Fruit fly (Drosophila melanogaster) whole organism, embryonic: Measurements from ENCODE around the gene alphaTub84B.

Experiments
- Atf3 ChIP-seq: fragments of 200-800 bp; sonication (Bioruptor generic); optimal IDR thresholded peaks from 3 replicates; lab custom pipeline; 2016; ENCODE audit warnings: missing biosample characterization, missing genetic modification characterization
- Awh ChIP-seq: fragments of 200-800 bp; sonication (Bioruptor generic); IDR thresholded peaks from 2 replicates; pipeline ENCODE4, ENCODE4 v1.3.6; 2022; ENCODE audit warnings: missing biosample characterization, missing genetic modification characterization
- CG10321 ChIP-seq: fragments of 200-800 bp; sonication (Bioruptor generic); IDR thresholded peaks from 2 replicates; pipeline ENCODE4 v1.3.6; 2022; ENCODE audit warnings: missing biosample characterization, missing genetic modification characterization
- CG10431 ChIP-seq: fragments of 200-800 bp; sonication (Bioruptor generic); optimal IDR thresholded peaks from 3 replicates; lab custom pipeline; 2018; ENCODE audit warnings: missing biosample characterization, mild to moderate bottlenecking, missing genetic modification characterization
- CG11695 ChIP-seq: fragments of 200-800 bp; sonication (Bioruptor generic); IDR thresholded peaks from 3 replicates; pipeline ENCODE4 v1.3.6; 2022; ENCODE audit warnings: missing biosample characterization, missing genetic modification characterization
- CG12299 ChIP-seq: fragments of 200-800 bp; sonication (Bioruptor generic); optimal IDR thresholded peaks from 2 replicates; lab custom pipeline; 2018; ENCODE audit warnings: missing biosample characterization, mild to moderate bottlenecking, missing genetic modification characterization
- CG1233 ChIP-seq: fragments of 200-800 bp; sonication (Bioruptor generic); optimal IDR thresholded peaks from 4 replicates; lab custom pipeline; 2018; ENCODE audit warnings: missing biosample characterization, mild to moderate bottlenecking, missing genetic modification characterization
- CG15011 ChIP-seq: fragments of 200-800 bp; sonication (Bioruptor generic); optimal IDR thresholded peaks from 3 replicates; lab custom pipeline; 2018; ENCODE audit warnings: missing biosample characterization, mild to moderate bottlenecking, missing genetic modification characterization
- CG15514 ChIP-seq: fragments of 200-800 bp; sonication (Bioruptor generic); optimal IDR thresholded peaks from 3 replicates; lab custom pipeline; 2017; ENCODE audit warnings: missing biosample characterization, missing genetic modification characterization, mild to moderate bottlenecking, moderate library complexity, missing genetic modification reagents
- CG17568 ChIP-seq: fragments of 200-800 bp; sonication (Bioruptor generic); optimal IDR thresholded peaks from 2 replicates; lab custom pipeline; 2018; ENCODE audit warnings: missing biosample characterization, mild to moderate bottlenecking, missing genetic modification characterization, moderate library complexity
- CG17612 ChIP-seq: fragments of 200-800 bp; sonication (Bioruptor generic); IDR thresholded peaks from 2 replicates; pipeline ENCODE4 v1.3.6; 2022; ENCODE audit warnings: missing biosample characterization, missing genetic modification characterization
- CG17802 ChIP-seq: fragments of 200-800 bp; sonication (Bioruptor generic); optimal IDR thresholded peaks from 2 replicates; lab custom pipeline; 2018; ENCODE audit warnings: missing biosample characterization, mild to moderate bottlenecking, missing genetic modification characterization, moderate library complexity
- CG18011 ChIP-seq: fragments of 200-800 bp; sonication (Bioruptor generic); optimal IDR thresholded peaks from 2 replicates; lab custom pipeline; 2017; ENCODE audit warnings: missing biosample characterization, missing genetic modification characterization, mild to moderate bottlenecking, moderate library complexity, missing genotype
- CG18619 ChIP-seq: fragments of 200-800 bp; sonication (Bioruptor generic); optimal IDR thresholded peaks from 3 replicates; lab custom pipeline; 2017; ENCODE audit warnings: missing biosample characterization, mild to moderate bottlenecking, missing genetic modification characterization
- CG2199 ChIP-seq: fragments of 200-800 bp; sonication (Bioruptor generic); IDR thresholded peaks from 3 replicates; pipeline ENCODE4 v1.3.6; 2022; ENCODE audit warnings: missing biosample characterization, missing genetic modification characterization
- CG2202 ChIP-seq: fragments of 200-800 bp; sonication (Bioruptor generic); optimal IDR thresholded peaks from 2 replicates; lab custom pipeline; 2018; ENCODE audit warnings: missing biosample characterization, mild to moderate bottlenecking, missing genetic modification characterization
- CG30431 ChIP-seq: fragments of 200-800 bp; sonication (Bioruptor generic); optimal IDR thresholded peaks from 2 replicates; lab custom pipeline; 2017; ENCODE audit warnings: missing biosample characterization, missing genetic modification characterization
- CG32532 ChIP-seq: fragments of 200-800 bp; sonication (Bioruptor generic); IDR thresholded peaks from 2 replicates; pipeline ENCODE4 v1.3.6; 2022; ENCODE audit warnings: missing biosample characterization, missing genetic modification characterization
- CG4424 ChIP-seq: fragments of 200-800 bp; sonication (Bioruptor generic); optimal IDR thresholded peaks from 3 replicates; lab custom pipeline; 2016; ENCODE audit warnings: missing biosample characterization, missing genetic modification characterization
- CG5245 ChIP-seq: fragments of 200-800 bp; sonication (Bioruptor generic); optimal IDR thresholded peaks from 3 replicates; lab custom pipeline; 2016; ENCODE audit warnings: missing biosample characterization, missing genetic modification characterization
- CG6683 ChIP-seq: fragments of 200-800 bp; sonication (Bioruptor generic); optimal IDR thresholded peaks from 2 replicates; lab custom pipeline; 2017; ENCODE audit warnings: missing biosample characterization, mild to moderate bottlenecking, missing genetic modification characterization, missing genetic modification reagents
- CG8765 ChIP-seq: fragments of 200-800 bp; sonication (Bioruptor generic); IDR thresholded peaks from 2 replicates; pipeline ENCODE4 v1.3.6; 2022; ENCODE audit warnings: missing biosample characterization, missing genetic modification characterization
- CG9727 ChIP-seq: fragments of 200-800 bp; sonication (Bioruptor generic); optimal IDR thresholded peaks from 3 replicates; lab custom pipeline; 2017; ENCODE audit warnings: missing biosample characterization, mild to moderate bottlenecking, missing genetic modification characterization
- CG9817 ChIP-seq: fragments of 200-800 bp; sonication (Bioruptor generic); optimal IDR thresholded peaks from 2 replicates; lab custom pipeline; 2018; ENCODE audit warnings: missing biosample characterization, mild to moderate bottlenecking, missing genetic modification characterization, moderate library complexity
- CG9876 ChIP-seq: fragments of 200-800 bp; sonication (Bioruptor generic); optimal IDR thresholded peaks from 2 replicates; lab custom pipeline; 2016; ENCODE audit warnings: missing biosample characterization, missing genetic modification characterization
- D19A ChIP-seq: fragments of 200-800 bp; optimal IDR thresholded peaks from 3 replicates; lab custom pipeline; 2019; ENCODE audit warnings: missing biosample characterization, mild to moderate bottlenecking, missing genetic modification characterization, moderate library complexity
- Deaf1 ChIP-seq: fragments of 200-800 bp; optimal IDR thresholded peaks from 3 replicates; lab custom pipeline; 2019; ENCODE audit warnings: missing biosample characterization, mild to moderate bottlenecking, missing genetic modification characterization, moderate library complexity
- Dip2 ChIP-seq: fragments of 200-800 bp; sonication (Bioruptor generic); IDR thresholded peaks from 2 replicates; pipeline ENCODE4 v1.3.6; 2022; ENCODE audit warnings: missing biosample characterization, missing genetic modification characterization
- Doc2 ChIP-seq: fragments of 200-800 bp; sonication (Bioruptor generic); IDR thresholded peaks from 2 replicates; pipeline ENCODE4 v1.3.6; 2022; ENCODE audit warnings: missing biosample characterization, missing genetic modification characterization
- Drgx ChIP-seq: fragments of 200-800 bp; sonication (Bioruptor generic); IDR thresholded peaks from 2 replicates; pipeline ENCODE4 v1.3.6; 2022; ENCODE audit warnings: missing biosample characterization, missing genetic modification characterization
- Lhr ChIP-seq: fragments of 200-800 bp; sonication (Bioruptor generic); optimal IDR thresholded peaks from 3 replicates; lab custom pipeline; 2017; ENCODE audit warnings: mild to moderate bottlenecking, missing biosample characterization, missing genetic modification reagents, missing genetic modification characterization
- Med ChIP-seq: fragments of 200-800 bp; sonication (Bioruptor generic); peaks from one replicate; lab custom pipeline; 2016; ENCODE audit warnings: missing biosample characterization, missing genetic modification characterization, mild to moderate bottlenecking, inconsistent platforms, moderate library complexity
- Ravus ChIP-seq: fragments of 200-800 bp; sonication (Bioruptor generic); IDR thresholded peaks from 2 replicates; pipeline ENCODE4 v1.3.6; 2022; ENCODE audit warnings: missing biosample characterization, missing genetic modification characterization
- Xrp1 ChIP-seq: fragments of 200-800 bp; sonication (Bioruptor generic); IDR thresholded peaks from 2 replicates; pipeline ENCODE4 v1.3.6; 2022; ENCODE audit warnings: missing biosample characterization, missing genetic modification characterization
- ac ChIP-seq: fragments of 200-800 bp; sonication (Bioruptor generic); optimal IDR thresholded peaks from 3 replicates; lab custom pipeline; 2017; ENCODE audit warnings: missing biosample characterization, mild to moderate bottlenecking, missing genetic modification characterization
- cas ChIP-seq: fragments of 200-800 bp; sonication (Bioruptor generic); IDR thresholded peaks from 2 replicates; pipeline ENCODE4 v1.3.6; 2022; ENCODE audit warnings: missing biosample characterization, missing genetic modification characterization
- gsb ChIP-seq: fragments of 200-800 bp; sonication (Bioruptor generic); IDR thresholded peaks from 2 replicates; pipeline ENCODE4 v1.3.6; 2022; ENCODE audit warnings: missing biosample characterization, missing genetic modification characterization
- kay ChIP-seq: fragments of 200-800 bp; sonication (Bioruptor generic); optimal IDR thresholded peaks from 2 replicates; lab custom pipeline; 2016; ENCODE audit warnings: missing biosample characterization, missing genetic modification characterization
- knrl ChIP-seq: fragments of 200-800 bp; sonication (Bioruptor generic); IDR thresholded peaks from 3 replicates; pipeline ENCODE4 v1.3.6; 2022; ENCODE audit warnings: missing biosample characterization, missing genetic modification characterization; ENCODE audit not compliant: partially characterized antibody
- lilli ChIP-seq: fragments of 200-800 bp; sonication (Bioruptor generic); optimal IDR thresholded peaks from 3 replicates; lab custom pipeline; 2016; ENCODE audit warnings: missing biosample characterization, missing genetic modification characterization
- nerfin-1 ChIP-seq: fragments of 200-800 bp; sonication (Bioruptor generic); optimal IDR thresholded peaks from 3 replicates; lab custom pipeline; 2019; ENCODE audit warnings: missing biosample characterization, mild to moderate bottlenecking, missing genetic modification characterization, moderate library complexity
- p53 ChIP-seq: fragments of 200-800 bp; sonication (Bioruptor generic); optimal IDR thresholded peaks from 2 replicates; lab custom pipeline; 2016; ENCODE audit warnings: missing biosample characterization, missing genetic modification characterization
- phol ChIP-seq: fragments of 200-800 bp; sonication (Bioruptor generic); optimal IDR thresholded peaks from 3 replicates; lab custom pipeline; 2018; ENCODE audit warnings: missing biosample characterization, mild to moderate bottlenecking, missing genetic modification characterization, moderate library complexity
- sens-2 ChIP-seq: fragments of 200-800 bp; sonication (Bioruptor generic); IDR thresholded peaks from 2 replicates; pipeline ENCODE4 v1.3.6; 2022; ENCODE audit warnings: missing biosample characterization, missing genetic modification characterization
- seq ChIP-seq: fragments of 200-800 bp; sonication (Bioruptor generic); IDR thresholded peaks from 2 replicates; pipeline ENCODE4 v1.3.6; 2022; ENCODE audit warnings: missing biosample characterization, missing genetic modification characterization
- so ChIP-seq: fragments of 200-800 bp; sonication (Bioruptor generic); IDR thresholded peaks from 3 replicates; pipeline ENCODE4 v1.3.6; 2022; ENCODE audit warnings: missing biosample characterization, missing genetic modification characterization
- ssp ChIP-seq: fragments of 200-800 bp; sonication (Bioruptor generic); IDR thresholded peaks from 2 replicates; pipeline ENCODE4 v1.3.6; 2022; ENCODE audit warnings: missing biosample characterization, missing genetic modification characterization
- tna ChIP-seq: fragments of 200-800 bp; sonication (Bioruptor generic); IDR thresholded peaks from 2 replicates; pipeline ENCODE4 v1.3.6; 2022; ENCODE audit warnings: missing biosample characterization, missing genetic modification characterization; ENCODE audit not compliant: partially characterized antibody
- zf30C ChIP-seq: fragments of 200-800 bp; sonication (Bioruptor generic); optimal IDR thresholded peaks from 3 replicates; lab custom pipeline; 2018; ENCODE audit warnings: missing biosample characterization, mild to moderate bottlenecking, missing genetic modification characterization

alphaTub84B gene

dm6 chr3R:7102853-7103833 is 16.7 kb downstream of the alphaTub84B start (continued):
- TF ChIP-seq Deaf1 (tag; lab: Kevin White, UChicago), result no peak
- peak; percentile 7 for TF ChIP-seq nerfin-1
- TF ChIP-seq Awh (GFP tag; lab: Robert Waterston, UW), result no peak; the same call in 1 of the 2 replicates
- TF ChIP-seq CG9727, result no peak
- no peak for TF ChIP-seq CG4424
- no peak for TF ChIP-seq CG10431
- no peak for TF ChIP-seq kay (GFP tag; lab: Kevin White, UChicago)
- TF ChIP-seq CG11695 (GFP tag; lab: Robert Waterston, UW), result no peak
- TF ChIP-seq CG5245 (GFP tag; lab: Kevin White, UChicago), result no peak
- 0 out of 2 replicates have a peak, but pooled peaks have one; percentile 21 for TF ChIP-seq CG32532
- TF ChIP-seq CG9817, result no peak
- peak; percentile 60 for TF ChIP-seq sens-2 (GFP tag; lab: Robert Waterston, UW)
- no peak for TF ChIP-seq CG30431 (GFP tag; lab: Kevin White, UChicago)
- no peak for TF ChIP-seq Lhr
- TF ChIP-seq CG15514 (GFP tag; lab: Kevin White, UChicago), result no peak
- no peak for TF ChIP-seq Atf3
- TF ChIP-seq phol, result no peak
- no peak for TF ChIP-seq p53 (GFP tag; lab: Kevin White, UChicago)
- TF ChIP-seq Drgx (GFP tag; lab: Robert Waterston, UW), result 0 out of 2 replicates have a peak, but pooled peaks have one; percentile 16
- TF ChIP-seq D19A, result no peak
- TF ChIP-seq CG10321 (GFP tag; lab: Robert Waterston, UW), result no peak
- TF ChIP-seq CG17612 (GFP tag; lab: Robert Waterston, UW), result no peak
- TF ChIP-seq CG18619 (GFP tag; lab: Kevin White, UChicago), result no peak
- no peak for TF ChIP-seq cas (GFP tag; lab: Robert Waterston, UW)
- TF ChIP-seq ac, result no peak
- TF ChIP-seq seq, result peak; percentile 70
- TF ChIP-seq Med (GFP tag; lab: Kevin White, UChicago), result peak; percentile 78
- TF ChIP-seq CG17568 (GFP tag; lab: Kevin White, UChicago), result no peak
- no peak for TF ChIP-seq tna (GFP tag; lab: Robert Waterston, UW)
- TF ChIP-seq Ravus (GFP tag; lab: Robert Waterston, UW), result no peak
- TF ChIP-seq CG18011 (GFP tag; lab: Kevin White, UChicago), result no peak
- TF ChIP-seq CG17802, result no peak
- TF ChIP-seq ssp (GFP tag; lab: Robert Waterston, UW), result no peak
- TF ChIP-seq Xrp1 (GFP tag; lab: Robert Waterston, UW), result no peak
- no peak for TF ChIP-seq zf30C (GFP tag; lab: Kevin White, UChicago)
- no peak for TF ChIP-seq Dip2 (GFP tag; lab: Robert Waterston, UW)
- no peak for TF ChIP-seq CG2202 (tag; lab: Kevin White, UChicago)
- no peak for TF ChIP-seq lilli (GFP tag; lab: Kevin White, UChicago)
- 0 out of 3 replicates have a peak, but pooled peaks have one; percentile 9 for TF ChIP-seq so (GFP tag; lab: Robert Waterston, UW)
- TF ChIP-seq CG2199 (GFP tag; lab: Robert Waterston, UW), result peak; percentile 86; the same call in 1 of the 3 replicates
- TF ChIP-seq CG15011 (GFP tag; lab: Kevin White, UChicago), result no peak
- no peak for TF ChIP-seq CG9876
- TF ChIP-seq knrl, result no peak
- no peak for TF ChIP-seq CG1233 (GFP tag; lab: Kevin White, UChicago)
- no peak for TF ChIP-seq CG6683 (GFP tag; lab: Kevin White, UChicago)
- TF ChIP-seq CG12299 (tag; lab: Kevin White, UChicago), result no peak
- TF ChIP-seq CG8765 (GFP tag; lab: Robert Waterston, UW), result no peak
- no peak for TF ChIP-seq Doc2 (GFP tag; lab: Robert Waterston, UW)
- TF ChIP-seq gsb, result no peak
